6 fruit fly cellular contexts compared by ENCODE assay signal in genomic region chr3L:17644906-17645244, dm6.
TF ChIP-seq lines count a peak whose summit lies in the region.

Gene Pep (minus strand): TSS chr3L:17645036.

- peak; percentile 48 to 59 for TF ChIP-seq CTCF in S2 (optimal IDR thresholded peaks at IDR 0.05; lab: Kevin White, UChicago)
- TF ChIP-seq CTCF in whole organism, embryonic (GFP tag; optimal IDR thresholded peaks at IDR 0.05; lab: Kevin White, UChicago), result peak; percentile 77

TF ChIP-seq in whole organism, adult, 20 proteins besides CTCF, POLR2A, EP300 and RAD21 (continues in another document):
- TF ChIP-seq cic (GFP tag; optimal IDR thresholded peaks at IDR 0.05; lab: Kevin White, UChicago), result peak; percentile 21
- TF ChIP-seq toe (GFP tag; optimal IDR thresholded peaks at IDR 0.05; lab: Kevin White, UChicago), result peak; percentile 31
- no peak for TF ChIP-seq Clk (GFP tag; optimal IDR thresholded peaks at IDR 0.05; lab: Kevin White, UChicago)
- peak; percentile 18 for TF ChIP-seq CG14711 (tag; optimal IDR thresholded peaks at IDR 0.05; lab: Kevin White, UChicago)
- peak; percentile 81 for TF ChIP-seq kay (GFP tag; lab: Kevin White, UChicago; ENCODE audit: borderline replicate concordance)
- TF ChIP-seq Mnt (GFP tag; optimal IDR thresholded peaks at IDR 0.05; lab: Kevin White, UChicago), result peak; percentile 54
- no peak for TF ChIP-seq tj (GFP tag; optimal IDR thresholded peaks at IDR 0.05; lab: Kevin White, UChicago)
- TF ChIP-seq Crg-1 (GFP tag; optimal IDR thresholded peaks at IDR 0.05; lab: Kevin White, UChicago), result no peak
- no peak for TF ChIP-seq CG5204 (GFP tag; optimal IDR thresholded peaks at IDR 0.05; lab: Kevin White, UChicago)
- peak; percentile 57 for TF ChIP-seq bab1 (GFP tag; optimal IDR thresholded peaks at IDR 0.05; lab: Kevin White, UChicago)
- peak; percentile 5 for TF ChIP-seq ovo (GFP tag; optimal IDR thresholded peaks at IDR 0.05; lab: Kevin White, UChicago)
- TF ChIP-seq CG7045 (GFP tag; optimal IDR thresholded peaks at IDR 0.05; lab: Kevin White, UChicago), result no peak
- TF ChIP-seq Hr96 (GFP tag; optimal IDR thresholded peaks at IDR 0.05; lab: Kevin White, UChicago), result no peak
- no peak for TF ChIP-seq CG33017 (tag; optimal IDR thresholded peaks at IDR 0.05; lab: Kevin White, UChicago)
- no peak for TF ChIP-seq CG12768 (GFP tag; optimal IDR thresholded peaks at IDR 0.05; lab: Kevin White, UChicago)
- no peak for TF ChIP-seq cnc (optimal IDR thresholded peaks at IDR 0.05; lab: Kevin White, UChicago)
- peak; percentile 52 for TF ChIP-seq CG7101 (tag; optimal IDR thresholded peaks at IDR 0.05; lab: Kevin White, UChicago)
- no peak for TF ChIP-seq pad (GFP tag; optimal IDR thresholded peaks at IDR 0.05; lab: Kevin White, UChicago)

TF ChIP-seq in whole organism, embryonic, 481 proteins besides CTCF, POLR2A, EP300 and RAD21 (continues in another document):
- TF ChIP-seq CG32772 (GFP tag; IDR thresholded peaks at IDR 0.05; lab: Robert Waterston, UW) (no peak), CG11085 (GFP tag; IDR thresholded peaks at IDR 0.05; lab: Robert Waterston, UW) (no peak), CG8290 (GFP tag; optimal IDR thresholded peaks at IDR 0.05; lab: Kevin White, UChicago) (peak; percentile 43), CG8290 (tag; optimal IDR thresholded peaks at IDR 0.05; lab: Kevin White, UChicago) (peak in 1 of 2 experiments; percentile 74), CG17802 (tag; optimal IDR thresholded peaks at IDR 0.05; lab: Kevin White, UChicago) (peak; percentile 54), nerfin-2 (GFP tag; IDR thresholded peaks at IDR 0.05; lab: Robert Waterston, UW; ENCODE audit: partially characterized antibody) (peak; percentile 98), crol (GFP tag; IDR thresholded peaks at IDR 0.05; lab: Robert Waterston, UW) (no peak), MBD-R2 (GFP tag; IDR thresholded peaks at IDR 0.05; lab: Robert Waterston, UW) (peak; percentile 56), CG2199 (GFP tag; IDR thresholded peaks at IDR 0.05; lab: Robert Waterston, UW) (peak; percentile 84; the same call in 2 of the 3 replicates), CoRest (tag; optimal IDR thresholded peaks at IDR 0.05; lab: Kevin White, UChicago) (peak; percentile 53), onecut (GFP tag; IDR thresholded peaks at IDR 0.05; lab: Robert Waterston, UW) (peak; percentile 73), CG16813 (GFP tag; IDR thresholded peaks at IDR 0.05; lab: Robert Waterston, UW; ENCODE audit: partially characterized antibody) (peak; percentile 99), usp (GFP tag; optimal IDR thresholded peaks at IDR 0.05; lab: Kevin White, UChicago) (no peak), Hmr (GFP tag; optimal IDR thresholded peaks at IDR 0.05; lab: Kevin White, UChicago) (peak; percentile 38), CG5180 (GFP tag; optimal IDR thresholded peaks at IDR 0.05; lab: Kevin White, UChicago) (no peak), ind (GFP tag; optimal IDR thresholded peaks at IDR 0.05; lab: Kevin White, UChicago) (no peak), Hr3 (GFP tag; optimal IDR thresholded peaks at IDR 0.05; lab: Kevin White, UChicago) (peak; percentile 13), Kr (GFP tag; optimal IDR thresholded peaks at IDR 0.05; lab: Kevin White, UChicago) (no peak)

TF ChIP-seq in whole organism, prepupa, 60 proteins besides CTCF, POLR2A, EP300 and RAD21 (continues in another document):
- peak; percentile 36 for TF ChIP-seq Sox102F (GFP tag; optimal IDR thresholded peaks at IDR 0.05; lab: Kevin White, UChicago)
- peak; percentile 24 for TF ChIP-seq CG3032 (tag; optimal IDR thresholded peaks at IDR 0.05; lab: Kevin White, UChicago)
- peak; percentile 17 for TF ChIP-seq Hr39 (GFP tag; optimal IDR thresholded peaks at IDR 0.05; lab: Kevin White, UChicago)
- TF ChIP-seq lz (GFP tag; optimal IDR thresholded peaks at IDR 0.05; lab: Kevin White, UChicago), result peak; percentile 50
- peak; percentile 52 for TF ChIP-seq Eip75B (GFP tag; optimal IDR thresholded peaks at IDR 0.05; lab: Kevin White, UChicago)
- TF ChIP-seq salr (GFP tag; optimal IDR thresholded peaks at IDR 0.05; lab: Kevin White, UChicago), result no peak
- TF ChIP-seq dsx (GFP tag; optimal IDR thresholded peaks at IDR 0.05; lab: Kevin White, UChicago; ENCODE audit: poor library complexity, severe bottlenecking), result peak; percentile 32
- TF ChIP-seq Hr38 (GFP tag; optimal IDR thresholded peaks at IDR 0.05; lab: Kevin White, UChicago), result no peak
- no peak for TF ChIP-seq fd59A (GFP tag; optimal IDR thresholded peaks at IDR 0.05; lab: Kevin White, UChicago)
- peak; percentile 56 for TF ChIP-seq CG1621 (tag; optimal IDR thresholded peaks at IDR 0.05; lab: Kevin White, UChicago)
- peak; percentile 19 for TF ChIP-seq CG31627 (GFP tag; optimal IDR thresholded peaks at IDR 0.05; lab: Kevin White, UChicago)
- TF ChIP-seq achi (GFP tag; optimal IDR thresholded peaks at IDR 0.05; lab: Kevin White, UChicago), result peak; percentile 0
- no peak for TF ChIP-seq CG11762 (GFP tag; optimal IDR thresholded peaks at IDR 0.05; lab: Kevin White, UChicago; ENCODE audit: insufficient read depth)
- peak; percentile 55 for TF ChIP-seq svp (GFP tag; lab: Kevin White, UChicago)
- TF ChIP-seq CG6792 (GFP tag; optimal IDR thresholded peaks at IDR 0.05; lab: Kevin White, UChicago), result peak; percentile 7
- peak; percentile 35 for TF ChIP-seq Met (GFP tag; optimal IDR thresholded peaks at IDR 0.05; lab: Kevin White, UChicago)
- TF ChIP-seq topi (GFP tag; optimal IDR thresholded peaks at IDR 0.05; lab: Kevin White, UChicago), result peak; percentile 16
- peak; percentile 56 for TF ChIP-seq esn (GFP tag; optimal IDR thresholded peaks at IDR 0.05; lab: Kevin White, UChicago)
- TF ChIP-seq Eip78C (GFP tag; lab: Kevin White, UChicago), result peak; percentile 81

TF ChIP-seq in whole organism, pupa, 21 proteins besides CTCF, POLR2A, EP300 and RAD21:
- TF ChIP-seq Pif1A (GFP tag; optimal IDR thresholded peaks at IDR 0.05; lab: Kevin White, UChicago) (no peak), Pif1B (GFP tag; optimal IDR thresholded peaks at IDR 0.05; lab: Kevin White, UChicago) (no peak), CG8301 (tag; optimal IDR thresholded peaks at IDR 0.05; lab: Kevin White, UChicago) (no peak), CG4496 (GFP tag; IDR thresholded peaks at IDR 0.05; lab: Robert Waterston, UW) (no peak), CG12605 (GFP tag; IDR thresholded peaks at IDR 0.05; lab: Robert Waterston, UW) (0 out of 2 replicates have a peak, but pooled peaks have one; percentile 23), CG10348 (GFP tag; IDR thresholded peaks at IDR 0.05; lab: Robert Waterston, UW) (no peak), CG14655 (GFP tag; optimal IDR thresholded peaks at IDR 0.05; lab: Kevin White, UChicago) (no peak), gl (tag; optimal IDR thresholded peaks at IDR 0.05; lab: Kevin White, UChicago) (no peak), CG13204 (GFP tag; optimal IDR thresholded peaks at IDR 0.05; lab: Kevin White, UChicago) (no peak), EcR (GFP tag; optimal IDR thresholded peaks at IDR 0.05; lab: Kevin White, UChicago) (no peak), CG34367 (tag; optimal IDR thresholded peaks at IDR 0.05; lab: Kevin White, UChicago) (no peak), CG8159 (tag; optimal IDR thresholded peaks at IDR 0.05; lab: Kevin White, UChicago) (no peak), Ets98B (GFP tag; IDR thresholded peaks at IDR 0.05; lab: Robert Waterston, UW) (peak; percentile 9; the same call in 1 of the 2 replicates), CG32121 (GFP tag; IDR thresholded peaks at IDR 0.05; lab: Robert Waterston, UW) (no peak), Snoo (tag; optimal IDR thresholded peaks at IDR 0.05; lab: Kevin White, UChicago) (no peak), CG9948 (tag; optimal IDR thresholded peaks at IDR 0.05; lab: Kevin White, UChicago) (peak; percentile 5), CG17806 (tag; optimal IDR thresholded peaks at IDR 0.05; lab: Kevin White, UChicago) (peak; percentile 17), CG15710 (tag; optimal IDR thresholded peaks at IDR 0.05; lab: Kevin White, UChicago) (peak; percentile 3), rn (GFP tag; IDR thresholded peaks at IDR 0.05; lab: Robert Waterston, UW) (no peak), D1 (tag; optimal IDR thresholded peaks at IDR 0.05; lab: Kevin White, UChicago) (peak; percentile 51), fd96Ca (GFP tag; IDR thresholded peaks at IDR 0.05; lab: Robert Waterston, UW) (no peak)
TF ChIP-seq in whole organism, pupa: peak in this region for 6.

TF ChIP-seq in whole organism, wandering third instar larva, 38 proteins besides CTCF, POLR2A, EP300 and RAD21 (continues in another document):
- no peak for TF ChIP-seq Hr78 (GFP tag; optimal IDR thresholded peaks at IDR 0.05; lab: Kevin White, UChicago)
- TF ChIP-seq lola (GFP tag; optimal IDR thresholded peaks at IDR 0.05; lab: Kevin White, UChicago), result no peak
- TF ChIP-seq jim (GFP tag; optimal IDR thresholded peaks at IDR 0.05; lab: Kevin White, UChicago), result peak; percentile 8
- peak; percentile 84 for TF ChIP-seq brk (GFP tag; optimal IDR thresholded peaks at IDR 0.05; lab: Kevin White, UChicago)
- peak; percentile 55 for TF ChIP-seq dsf (GFP tag; optimal IDR thresholded peaks at IDR 0.05; lab: Kevin White, UChicago; ENCODE audit: borderline replicate concordance)
- TF ChIP-seq h (GFP tag; optimal IDR thresholded peaks at IDR 0.05; lab: Kevin White, UChicago), result peak; percentile 57
- peak; percentile 68 for TF ChIP-seq rgr (GFP tag; optimal IDR thresholded peaks at IDR 0.05; lab: Kevin White, UChicago)
- peak; percentile 51 for TF ChIP-seq Jra (GFP tag; optimal IDR thresholded peaks at IDR 0.05; lab: Kevin White, UChicago)
- no peak for TF ChIP-seq CG9705 (GFP tag; optimal IDR thresholded peaks at IDR 0.05; lab: Kevin White, UChicago)
- no peak for TF ChIP-seq CrebA (GFP tag; optimal IDR thresholded peaks at IDR 0.05; lab: Kevin White, UChicago; ENCODE audit: borderline replicate concordance)
- peak; percentile 45 for TF ChIP-seq psq (GFP tag; optimal IDR thresholded peaks at IDR 0.05; lab: Kevin White, UChicago)
- no peak for TF ChIP-seq Abd-B (GFP tag; optimal IDR thresholded peaks at IDR 0.05; lab: Kevin White, UChicago)
- TF ChIP-seq dl (GFP tag; optimal IDR thresholded peaks at IDR 0.05; lab: Kevin White, UChicago; ENCODE audit: insufficient read depth in 1 of 2, partially characterized antibody in 2 of 2), result peak in 1 of 2 experiments; percentile 13
- no peak for TF ChIP-seq Myc (optimal IDR thresholded peaks at IDR 0.05; lab: Kevin White, UChicago)
- TF ChIP-seq OdsH (GFP tag; optimal IDR thresholded peaks at IDR 0.05; lab: Kevin White, UChicago), result no peak
- TF ChIP-seq woc (GFP tag; optimal IDR thresholded peaks at IDR 0.05; lab: Kevin White, UChicago), result peak; percentile 35
- peak; percentile 89 for TF ChIP-seq Vsx2 (GFP tag; optimal IDR thresholded peaks at IDR 0.05; lab: Kevin White, UChicago; ENCODE audit: partially characterized antibody)
- TF ChIP-seq ey (GFP tag; optimal IDR thresholded peaks at IDR 0.05; lab: Kevin White, UChicago), result peak; percentile 17
- TF ChIP-seq tai (GFP tag; optimal IDR thresholded peaks at IDR 0.05; lab: Kevin White, UChicago), result peak; percentile 82
- peak; percentile 59 for TF ChIP-seq Sp1 (GFP tag; optimal IDR thresholded peaks at IDR 0.05; lab: Kevin White, UChicago)
- TF ChIP-seq Dif (GFP tag; optimal IDR thresholded peaks at IDR 0.05; lab: Kevin White, UChicago; ENCODE audit: partially characterized antibody), result peak; percentile 64
- no peak for TF ChIP-seq N (GFP tag; optimal IDR thresholded peaks at IDR 0.05; lab: Kevin White, UChicago)
- TF ChIP-seq Hnf4 (GFP tag; optimal IDR thresholded peaks at IDR 0.05; lab: Kevin White, UChicago), result peak; percentile 60
